Fruit fly (Drosophila melanogaster) whole organism, embryonic: ENCODE measurements around the gene TBC1d7.

Experiments used
- B-H1 ChIP-seq: fragments of 200-800 bp; sonication (Bioruptor generic); IDR thresholded peaks from 3 replicates; pipeline ENCODE4 v1.3.6; 2022; ENCODE audit warnings: missing biosample characterization, missing genetic modification characterization
- B-H2 ChIP-seq: fragments of 200-800 bp; sonication (Bioruptor generic); optimal IDR thresholded peaks from 2 replicates; lab custom pipeline; 2018; ENCODE audit warnings: missing biosample characterization, mild to moderate bottlenecking, missing genetic modification characterization
- CG11085 ChIP-seq: fragments of 200-800 bp; sonication (Bioruptor generic); IDR thresholded peaks from 2 replicates; pipeline ENCODE4 v1.3.6; 2022; ENCODE audit warnings: missing biosample characterization, missing genetic modification characterization
- CG13296 ChIP-seq: fragments of 200-800 bp; sonication (Bioruptor generic); optimal IDR thresholded peaks from 3 replicates; lab custom pipeline; 2018; ENCODE audit warnings: missing biosample characterization, mild to moderate bottlenecking, missing genetic modification characterization
- CG16813 ChIP-seq: fragments of 200-800 bp; sonication (Bioruptor generic); IDR thresholded peaks from 3 replicates; pipeline ENCODE4 v1.3.6; 2022; ENCODE audit warnings: missing biosample characterization, missing genetic modification characterization; ENCODE audit not compliant: partially characterized antibody
- CG17568 ChIP-seq: fragments of 200-800 bp; sonication (Bioruptor generic); optimal IDR thresholded peaks from 2 replicates; lab custom pipeline; 2018; ENCODE audit warnings: missing biosample characterization, mild to moderate bottlenecking, missing genetic modification characterization, moderate library complexity
- CG18619 ChIP-seq: fragments of 200-800 bp; sonication (Bioruptor generic); optimal IDR thresholded peaks from 3 replicates; lab custom pipeline; 2017; ENCODE audit warnings: missing biosample characterization, mild to moderate bottlenecking, missing genetic modification characterization
- CG30020 ChIP-seq: fragments of 200-800 bp; optimal IDR thresholded peaks from 2 replicates; lab custom pipeline; 2019; ENCODE audit warnings: missing biosample characterization, mild to moderate bottlenecking, missing genetic modification characterization, moderate library complexity
- CG32532 ChIP-seq: fragments of 200-800 bp; sonication (Bioruptor generic); IDR thresholded peaks from 2 replicates; pipeline ENCODE4 v1.3.6; 2022; ENCODE audit warnings: missing biosample characterization, missing genetic modification characterization
- CG34224 ChIP-seq: fragments of 200-800 bp; sonication (Bioruptor generic); IDR thresholded peaks from 3 replicates; pipeline ENCODE4 v1.3.6; 2022; ENCODE audit warnings: missing biosample characterization, missing genetic modification characterization; ENCODE audit not compliant: partially characterized antibody
- CG34376 ChIP-seq: fragments of 200-800 bp; sonication (Bioruptor generic); optimal IDR thresholded peaks from 2 replicates; lab custom pipeline; 2018; ENCODE audit warnings: missing biosample characterization, mild to moderate bottlenecking, missing genetic modification characterization
- CG4730 ChIP-seq: fragments of 200-800 bp; sonication (Bioruptor generic); IDR thresholded peaks from 2 replicates; pipeline ENCODE4 v1.3.6; 2022; ENCODE audit warnings: missing biosample characterization, missing genetic modification characterization
- CG8359 ChIP-seq: fragments of 200-800 bp; sonication (Bioruptor generic); optimal IDR thresholded peaks from 2 replicates; lab custom pipeline; 2017; ENCODE audit warnings: missing biosample characterization, mild to moderate bottlenecking, missing genetic modification characterization, borderline replicate concordance
- CG8765 ChIP-seq: fragments of 200-800 bp; sonication (Bioruptor generic); IDR thresholded peaks from 2 replicates; pipeline ENCODE4 v1.3.6; 2022; ENCODE audit warnings: missing biosample characterization, missing genetic modification characterization
- CG8924 ChIP-seq: fragments of 200-800 bp; optimal IDR thresholded peaks from 3 replicates; lab custom pipeline; 2019; ENCODE audit warnings: missing biosample characterization, mild to moderate bottlenecking, missing genetic modification characterization, moderate library complexity
- Camta ChIP-seq: fragments of 200-800 bp; sonication (Bioruptor generic); optimal IDR thresholded peaks from 2 replicates; lab custom pipeline; 2016; ENCODE audit warnings: missing biosample characterization, missing genetic modification characterization
- Chrac-16 ChIP-seq: fragments of 200-800 bp; sonication (Bioruptor generic); optimal IDR thresholded peaks from 3 replicates; lab custom pipeline; 2016; ENCODE audit warnings: missing biosample characterization, missing genetic modification characterization
- D19A ChIP-seq: fragments of 200-800 bp; optimal IDR thresholded peaks from 3 replicates; lab custom pipeline; 2019; ENCODE audit warnings: missing biosample characterization, mild to moderate bottlenecking, missing genetic modification characterization, moderate library complexity
- Dfd ChIP-seq, 2 experiments: fragments of >200 bp; optimal IDR thresholded peaks; 2 replicates each; lab custom pipeline; 2017; ENCODE audit warnings: missing biosample characterization in 2 of 2, missing genetic modification characterization in 2 of 2
- Dref ChIP-seq: fragments of 200-800 bp; sonication (Bioruptor generic); IDR thresholded peaks from 2 replicates; pipeline ENCODE4 v1.3.6; 2022; ENCODE audit warnings: missing biosample characterization, missing genetic modification characterization
- E2f1 ChIP-seq: fragments of 200-800 bp; sonication (Bioruptor generic); IDR thresholded peaks from 2 replicates; pipeline ENCODE4 v1.3.6; 2022; ENCODE audit warnings: missing biosample characterization, missing genetic modification characterization
- Eip74EF ChIP-seq, 2 experiments: fragments of 200-800 bp in 1 of 2; fragments of >200 bp in 1 of 2; sonication (Bioruptor generic) in 1 of 2; optimal IDR thresholded peaks; 2 replicates each; lab custom pipeline; 2017 to 2019; ENCODE audit warnings: missing biosample characterization in 2 of 2, missing genetic modification characterization in 2 of 2, mild to moderate bottlenecking in 1 of 2, moderate library complexity in 1 of 2
- GATAe ChIP-seq: fragments of 200-800 bp; sonication (Bioruptor generic); conservative IDR thresholded peaks from 2 replicates; pipeline ENCODE4 v1.3.6; 2022; ENCODE audit warnings: missing biosample characterization, missing genetic modification characterization
- H2.0 ChIP-seq: fragments of 200-800 bp; sonication (Bioruptor generic); IDR thresholded peaks from 2 replicates; pipeline ENCODE4 v1.3.6; 2022; ENCODE audit warnings: missing biosample characterization, missing genetic modification characterization
- Hand ChIP-seq: fragments of 200-800 bp; sonication (Bioruptor generic); optimal IDR thresholded peaks from 2 replicates; lab custom pipeline; 2017; ENCODE audit warnings: mild to moderate bottlenecking, missing biosample characterization, missing genetic modification reagents, missing genetic modification characterization
- Hey ChIP-seq: fragments of 200-800 bp; sonication (Bioruptor generic); optimal IDR thresholded peaks from 3 replicates; lab custom pipeline; 2018; ENCODE audit warnings: missing biosample characterization, mild to moderate bottlenecking, missing genetic modification characterization
- Lhr ChIP-seq: fragments of 200-800 bp; sonication (Bioruptor generic); optimal IDR thresholded peaks from 3 replicates; lab custom pipeline; 2017; ENCODE audit warnings: mild to moderate bottlenecking, missing biosample characterization, missing genetic modification reagents, missing genetic modification characterization
- Med ChIP-seq: fragments of 200-800 bp; sonication (Bioruptor generic); peaks from one replicate; lab custom pipeline; 2016; ENCODE audit warnings: missing biosample characterization, missing genetic modification characterization, mild to moderate bottlenecking, inconsistent platforms, moderate library complexity
- Neu2 ChIP-seq: fragments of 200-800 bp; sonication (Bioruptor generic); optimal IDR thresholded peaks from 3 replicates; lab custom pipeline; 2016; ENCODE audit warnings: missing biosample characterization, missing genetic modification characterization, borderline replicate concordance
- Pdp1 ChIP-seq, 2 experiments: fragments of 200-800 bp; sonication (Bioruptor generic); optimal IDR thresholded peaks; 3 replicates each; lab custom pipeline; 2016; ENCODE audit warnings: missing biosample characterization in 2 of 2, missing genetic modification characterization in 2 of 2, mild to moderate bottlenecking in 1 of 2, moderate library complexity in 1 of 2
- Rfx ChIP-seq: fragments of 200-800 bp; sonication (Bioruptor generic); IDR thresholded peaks from 2 replicates; pipeline ENCODE4 v1.3.6; 2022; ENCODE audit warnings: missing biosample characterization, missing genetic modification characterization
- Spps ChIP-seq: fragments of 200-800 bp; sonication (Bioruptor generic); optimal IDR thresholded peaks from 2 replicates; lab custom pipeline; 2018; ENCODE audit warnings: missing biosample characterization, mild to moderate bottlenecking, missing genetic modification characterization
- Ssrp ChIP-seq: fragments of 200-800 bp; sonication (Bioruptor generic); optimal IDR thresholded peaks from 2 replicates; lab custom pipeline; 2018; ENCODE audit warnings: missing biosample characterization, mild to moderate bottlenecking, missing genetic modification characterization, moderate library complexity
- Vsx1 ChIP-seq: fragments of 200-800 bp; sonication (Bioruptor generic); optimal IDR thresholded peaks from 2 replicates; lab custom pipeline; 2017; ENCODE audit warnings: missing biosample characterization, mild to moderate bottlenecking, missing genetic modification characterization, missing genetic modification reagents
- aop ChIP-seq: fragments of 200-800 bp; sonication (Bioruptor generic); IDR thresholded peaks from 2 replicates; pipeline ENCODE4 v1.3.6; 2022; ENCODE audit warnings: missing biosample characterization, missing genetic modification characterization
- bsh ChIP-seq, 2 experiments: fragments of 200-800 bp; sonication (Bioruptor generic); optimal IDR thresholded peaks; 2 replicates each; lab custom pipeline; 2017 to 2018; ENCODE audit warnings: mild to moderate bottlenecking in 2 of 2, missing biosample characterization in 2 of 2, missing genetic modification characterization in 2 of 2, moderate library complexity in 1 of 2
- chif ChIP-seq, 2 experiments: fragments of 200-800 bp; sonication (Bioruptor generic); optimal IDR thresholded peaks; 3 replicates each; lab custom pipeline; 2016; ENCODE audit warnings: missing biosample characterization in 2 of 2, missing genetic modification characterization in 2 of 2
- cwo ChIP-seq: fragments of 200-800 bp; sonication (Bioruptor generic); optimal IDR thresholded peaks from 3 replicates; lab custom pipeline; 2017; ENCODE audit warnings: missing biosample characterization, missing genetic modification characterization, mild to moderate bottlenecking, moderate library complexity, missing genetic modification reagents
- dati ChIP-seq: fragments of 200-800 bp; sonication (Bioruptor generic); IDR thresholded peaks from 2 replicates; pipeline ENCODE4 v1.3.6; 2022; ENCODE audit warnings: missing biosample characterization, missing genetic modification characterization
- dmrt99B ChIP-seq: fragments of 200-800 bp; sonication (Bioruptor generic); optimal IDR thresholded peaks from 2 replicates; lab custom pipeline; 2018; ENCODE audit warnings: missing biosample characterization, mild to moderate bottlenecking, missing genetic modification characterization, moderate library complexity
- exex ChIP-seq: fragments of 200-800 bp; sonication (Bioruptor generic); optimal IDR thresholded peaks from 4 replicates; lab custom pipeline; 2018; ENCODE audit warnings: missing biosample characterization, mild to moderate bottlenecking, missing genetic modification characterization, moderate library complexity
- gro ChIP-seq: fragments of 200-800 bp; sonication (Bioruptor generic); optimal IDR thresholded peaks from 2 replicates; lab custom pipeline; 2016; ENCODE audit warnings: missing biosample characterization, missing genetic modification characterization
- h ChIP-seq: fragments of >200 bp; optimal IDR thresholded peaks from 2 replicates; lab custom pipeline; 2017
- insv ChIP-seq, 2 experiments: fragments of 200-800 bp; sonication (Bioruptor generic); optimal IDR thresholded peaks; 3 replicates each; lab custom pipeline; 2016 to 2018; ENCODE audit warnings: missing biosample characterization in 2 of 2, missing genetic modification characterization in 2 of 2
- inv ChIP-seq: fragments of 200-800 bp; sonication (Bioruptor generic); IDR thresholded peaks from 2 replicates; pipeline ENCODE4 v1.3.6; 2022; ENCODE audit warnings: missing biosample characterization, missing genetic modification characterization; ENCODE audit not compliant: partially characterized antibody
- sens ChIP-seq: fragments of 200-800 bp; sonication (Bioruptor generic); peaks from one replicate; lab custom pipeline; 2016; ENCODE audit warnings: missing biosample characterization, missing genetic modification characterization
- slou ChIP-seq: fragments of 200-800 bp; sonication (Bioruptor generic); optimal IDR thresholded peaks from 3 replicates; lab custom pipeline; 2016; ENCODE audit warnings: missing biosample characterization, missing genetic modification characterization
- sug ChIP-seq: fragments of 200-800 bp; optimal IDR thresholded peaks from 2 replicates; lab custom pipeline; 2019; ENCODE audit warnings: missing biosample characterization, mild to moderate bottlenecking, missing genetic modification characterization, moderate library complexity
- zf30C ChIP-seq: fragments of 200-800 bp; sonication (Bioruptor generic); optimal IDR thresholded peaks from 3 replicates; lab custom pipeline; 2018; ENCODE audit warnings: missing biosample characterization, mild to moderate bottlenecking, missing genetic modification characterization

The TBC1d7 gene

DNA sequence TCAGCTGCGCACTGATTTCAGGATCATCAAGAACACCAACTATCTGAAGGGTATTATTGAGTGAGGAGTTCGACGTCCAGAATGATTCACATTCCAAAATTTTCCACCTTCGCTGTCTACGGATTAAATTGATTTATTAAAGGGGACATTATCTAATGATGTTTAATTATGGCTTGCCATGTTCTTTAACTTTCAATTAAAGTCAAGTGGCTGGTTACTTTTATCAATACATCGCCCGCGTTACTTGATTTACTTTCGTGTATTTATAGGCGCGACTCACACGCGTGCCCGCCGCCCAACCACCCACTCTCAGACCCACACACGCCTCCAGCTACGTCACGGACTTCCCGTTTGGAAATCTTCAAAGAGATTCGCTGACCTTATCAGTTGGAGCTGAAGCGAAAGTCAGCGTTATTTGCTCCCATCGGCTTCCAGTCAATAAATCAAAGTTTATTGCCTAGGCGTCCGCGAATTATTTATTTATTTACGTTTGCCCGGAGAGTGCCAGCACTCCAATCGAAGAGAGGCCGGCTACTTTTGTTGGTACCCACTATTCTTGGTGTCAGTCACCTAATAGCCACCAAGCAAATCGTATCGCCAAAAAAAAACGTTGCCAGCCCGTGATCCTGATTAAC is 24.1 kb upstream of the TBC1d7 start, which contains the start of gene Npc2f (continued):
- TF ChIP-seq Ssrp (tag; lab: Kevin White, UChicago) = no peak
- TF ChIP-seq dmrt99B (tag; lab: Kevin White, UChicago) = no peak
- no peak for TF ChIP-seq Neu2
- TF ChIP-seq h (lab: Kevin White, UChicago) = no peak
- TF ChIP-seq E2f1 (GFP tag; lab: Robert Waterston, UW) = no peak
- TF ChIP-seq CG32532 = no peak
- TF ChIP-seq CG8924 (tag; lab: Kevin White, UChicago) = no peak
- TF ChIP-seq zf30C (GFP tag; lab: Kevin White, UChicago) = no peak
- TF ChIP-seq Hand (GFP tag; lab: Kevin White, UChicago) = no peak
- TF ChIP-seq Hey (tag; lab: Kevin White, UChicago) = peak; percentile 58
- TF ChIP-seq bsh (GFP tag; optimal IDR thresholded peaks at IDR 0.05; lab: Kevin White, UChicago) = no peak
- no peak for TF ChIP-seq H2.0 (GFP tag; lab: Robert Waterston, UW)
- TF ChIP-seq CG16813 = no peak
- no peak for TF ChIP-seq Rfx
- TF ChIP-seq insv (GFP tag; optimal IDR thresholded peaks at IDR 0.05; lab: Kevin White, UChicago) = no peak
- TF ChIP-seq B-H1 = no peak
- no peak for TF ChIP-seq CG34224
- no peak for TF ChIP-seq Spps (tag; lab: Kevin White, UChicago)
- TF ChIP-seq inv (GFP tag; lab: Robert Waterston, UW) = no peak
- no peak for TF ChIP-seq Lhr (GFP tag; lab: Kevin White, UChicago)
- TF ChIP-seq sug (tag; lab: Kevin White, UChicago) = peak; percentile 51
- no peak for TF ChIP-seq GATAe
- no peak for TF ChIP-seq Dfd (GFP tag; optimal IDR thresholded peaks at IDR 0.05; lab: Kevin White, UChicago)
- TF ChIP-seq CG11085 (GFP tag; lab: Robert Waterston, UW) = no peak
- no peak for TF ChIP-seq CG4730 (GFP tag; lab: Robert Waterston, UW)
- TF ChIP-seq Med (GFP tag; lab: Kevin White, UChicago) = peak; percentile 38
- TF ChIP-seq CG30020 (tag; lab: Kevin White, UChicago) = no peak
- peak; percentile 55 for TF ChIP-seq CG34376 (GFP tag; lab: Kevin White, UChicago)
- no peak for TF ChIP-seq CG8765
- TF ChIP-seq aop = no peak
- TF ChIP-seq Dref = no peak
- TF ChIP-seq exex (tag; lab: Kevin White, UChicago) = peak; percentile 98
- TF ChIP-seq Chrac-16 (GFP tag; lab: Kevin White, UChicago) = no peak

DNA sequence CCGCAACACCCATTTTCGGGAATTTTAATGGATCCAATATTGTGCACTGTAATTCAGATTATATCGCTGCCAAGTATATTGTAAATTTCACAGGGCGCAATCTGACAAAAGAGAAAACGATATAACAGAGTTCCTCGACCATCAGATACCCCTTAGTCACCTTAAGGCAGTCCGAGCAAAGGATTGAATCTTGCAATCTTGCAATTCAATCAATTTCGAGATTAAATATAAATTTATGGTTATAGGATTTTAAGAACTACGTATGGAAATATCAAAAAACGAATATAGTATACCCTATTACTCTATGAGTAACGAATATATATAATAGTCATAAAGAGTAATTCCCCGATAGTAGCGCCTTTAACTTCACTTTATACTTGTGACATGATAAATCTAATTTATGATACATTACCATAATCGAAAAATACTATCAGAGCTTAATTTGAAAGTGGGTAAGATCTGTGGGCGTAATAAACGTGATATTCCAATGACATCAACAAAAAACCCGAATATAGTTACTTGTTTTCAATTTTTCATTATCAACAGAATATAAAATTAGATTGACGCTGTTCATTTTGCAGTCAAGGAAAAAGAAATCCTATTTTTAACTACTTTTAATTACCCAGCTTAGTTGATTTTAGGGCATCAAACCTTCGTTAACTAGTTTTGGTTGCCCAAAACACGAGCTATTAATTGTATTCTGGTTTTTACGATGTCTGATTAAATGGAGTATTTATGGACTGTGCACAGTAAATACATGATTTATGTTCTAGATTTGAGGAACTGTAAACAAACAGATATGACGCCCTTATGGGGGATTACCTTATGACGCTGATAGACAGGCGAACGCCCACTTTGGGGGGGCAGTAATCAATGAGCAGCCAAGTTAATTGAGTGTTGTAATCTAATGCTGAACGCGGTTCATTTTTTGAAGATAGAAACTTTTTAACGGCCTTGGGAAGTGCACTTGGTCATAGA is 22.8 kb upstream of the TBC1d7 start:
- peak; percentile 22 for TF ChIP-seq cwo
- TF ChIP-seq CG13296 (GFP tag; lab: Kevin White, UChicago) = peak; percentile 20
- TF ChIP-seq Camta (GFP tag; lab: Kevin White, UChicago) = no peak
- TF ChIP-seq slou (GFP tag; lab: Kevin White, UChicago) = no peak
- no peak for TF ChIP-seq dati (GFP tag; lab: Robert Waterston, UW)
- no peak for TF ChIP-seq chif (GFP tag; optimal IDR thresholded peaks at IDR 0.05; lab: Kevin White, UChicago)
- peak; percentile 68 for TF ChIP-seq D19A
- no peak for TF ChIP-seq CG18619 (GFP tag; lab: Kevin White, UChicago)
- TF ChIP-seq sens (GFP tag; lab: Kevin White, UChicago) = peak; percentile 58
- TF ChIP-seq Pdp1 (GFP tag; optimal IDR thresholded peaks at IDR 0.05; lab: Kevin White, UChicago) = peak in 1 of 2 experiments; percentile 9
- TF ChIP-seq CG17568 (GFP tag; lab: Kevin White, UChicago) = peak; percentile 41
- peak in 1 of 2 experiments; percentile 6 for TF ChIP-seq Eip74EF (GFP tag; optimal IDR thresholded peaks at IDR 0.05; lab: Kevin White, UChicago)
- TF ChIP-seq CG8359 (GFP tag; lab: Kevin White, UChicago) = no peak
- TF ChIP-seq Vsx1 (GFP tag; lab: Kevin White, UChicago) = peak; percentile 60
- TF ChIP-seq B-H2 (GFP tag; lab: Kevin White, UChicago) = peak; percentile 3
- TF ChIP-seq gro (GFP tag; lab: Kevin White, UChicago) = peak; percentile 33
